Fruit fly (Drosophila melanogaster): ENCODE data around the gene CG8128.

- TF ChIP-seq Mio (GFP tag; optimal IDR thresholded peaks at IDR 0.05): no peak
- no peak for TF ChIP-seq Vsx2 (GFP tag; optimal IDR thresholded peaks at IDR 0.05; ENCODE audit: partially characterized antibody)
- no peak for TF ChIP-seq Rel (GFP tag; optimal IDR thresholded peaks at IDR 0.05)
- peak; percentile 27 for TF ChIP-seq Rel (tag; optimal IDR thresholded peaks at IDR 0.05)
Measured at dm6 chrX:15712409-15712808, 15.1 kb downstream of the CG8128 start, which contains the start of gene HUWE1.
